Fruit fly (Drosophila melanogaster): ENCODE results near the gene Poc1.

Poc1 gene

DNA sequence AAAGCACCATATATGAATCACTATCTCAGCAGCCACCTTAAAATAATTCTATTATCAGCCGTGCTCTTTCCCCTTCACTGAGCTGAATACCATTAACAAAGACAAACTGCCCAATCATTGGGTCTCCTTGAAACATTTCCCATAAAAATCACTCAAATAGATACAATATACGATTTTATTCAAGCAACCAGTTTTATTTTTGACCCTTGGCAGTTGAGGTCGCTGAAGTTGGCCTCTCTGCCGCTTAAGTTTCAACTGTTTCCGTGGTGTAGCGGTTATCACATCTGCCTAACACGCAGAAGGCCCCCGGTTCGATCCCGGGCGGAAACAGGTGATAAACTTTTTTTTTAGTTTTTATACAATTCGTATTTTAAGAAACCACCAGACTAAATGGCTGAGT, 43.0 kb upstream of the Poc1 start:
- TF ChIP-seq Dfd (GFP tag; optimal IDR thresholded peaks at IDR 0.05), result no peak
- no peak for TF ChIP-seq usp (GFP tag; optimal IDR thresholded peaks at IDR 0.05)
- no peak for TF ChIP-seq CG9705 (GFP tag; optimal IDR thresholded peaks at IDR 0.05)
- TF ChIP-seq Hnf4 (GFP tag; optimal IDR thresholded peaks at IDR 0.05), result no peak
- TF ChIP-seq psq (GFP tag; optimal IDR thresholded peaks at IDR 0.05), result no peak
- TF ChIP-seq Sp1 (GFP tag; optimal IDR thresholded peaks at IDR 0.05), result no peak

DNA sequence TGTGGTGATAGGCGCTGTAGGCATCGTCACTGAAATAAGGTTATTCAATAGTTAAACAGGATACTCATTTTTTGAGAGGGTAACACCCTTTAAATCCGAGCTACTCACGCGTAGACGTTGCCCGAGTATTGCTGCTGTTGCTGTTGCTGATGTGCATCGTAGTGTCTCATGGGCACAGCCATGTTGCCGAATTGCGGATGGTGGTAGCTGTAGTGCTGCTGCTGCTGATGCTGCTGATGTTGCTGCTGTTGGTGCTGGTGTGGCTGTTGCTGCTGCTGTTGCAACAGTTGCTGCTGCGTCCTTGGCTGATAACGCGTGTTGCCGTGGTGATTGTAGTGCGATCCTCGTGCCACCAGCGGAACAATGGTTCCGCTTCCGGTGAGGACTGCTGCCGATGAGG, 40.4 kb upstream of the Poc1 start:
- no peak for TF ChIP-seq dl (GFP tag; optimal IDR thresholded peaks at IDR 0.05; ENCODE audit: insufficient read depth in 1 of 2, partially characterized antibody in 2 of 2)
- peak; percentile 94 for TF ChIP-seq Dfd (GFP tag; optimal IDR thresholded peaks at IDR 0.05)

DNA sequence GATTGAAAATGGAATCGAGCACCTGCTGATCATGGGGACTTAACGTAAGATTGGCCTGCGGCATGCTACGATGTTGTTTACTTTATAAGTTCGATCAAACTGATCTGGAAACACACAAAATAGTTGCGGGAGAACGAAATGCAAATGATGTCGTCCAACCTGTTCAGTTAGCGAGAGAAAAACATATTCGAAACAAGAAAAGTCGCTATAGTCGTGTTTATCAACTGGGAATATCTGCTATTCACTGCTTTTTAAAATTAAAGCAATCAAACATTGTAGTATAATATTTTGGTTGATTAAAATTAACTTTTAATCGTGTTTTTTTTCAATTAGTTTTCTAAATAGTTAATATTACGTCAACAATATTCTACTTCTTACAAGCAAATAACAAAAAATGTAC, 36.8 kb upstream of the Poc1 start, which contains the start of gene CG14105:
Gene CG14105, minus strand, starts transcription at position 101 of the 400 bp plus-strand sequence.
- TF ChIP-seq br (GFP tag; optimal IDR thresholded peaks at IDR 0.05) (no peak), brk (GFP tag; optimal IDR thresholded peaks at IDR 0.05) (no peak)

- TF ChIP-seq woc (GFP tag; optimal IDR thresholded peaks at IDR 0.05) (no peak), dl (GFP tag; optimal IDR thresholded peaks at IDR 0.05; ENCODE audit: insufficient read depth in 1 of 2, partially characterized antibody in 2 of 2) (no peak), Abd-B (GFP tag; optimal IDR thresholded peaks at IDR 0.05) (no peak), tai (GFP tag; optimal IDR thresholded peaks at IDR 0.05) (no peak), usp (GFP tag; optimal IDR thresholded peaks at IDR 0.05) (no peak), Mio (GFP tag; optimal IDR thresholded peaks at IDR 0.05) (no peak), Hr83 (GFP tag; optimal IDR thresholded peaks at IDR 0.05; ENCODE audit: poor library complexity, severe bottlenecking) (no peak), rgr (GFP tag; optimal IDR thresholded peaks at IDR 0.05) (no peak), CG9705 (GFP tag; optimal IDR thresholded peaks at IDR 0.05) (no peak), psq (GFP tag; optimal IDR thresholded peaks at IDR 0.05) (no peak), HLH106 (tag; optimal IDR thresholded peaks at IDR 0.05) (no peak), sv (GFP tag; optimal IDR thresholded peaks at IDR 0.05) (no peak), Myc (optimal IDR thresholded peaks at IDR 0.05) (no peak), br (GFP tag; optimal IDR thresholded peaks at IDR 0.05) (no peak)
Measured at dm6 chr3L:13425571-13425970, 35.8 kb upstream of the Poc1 start, which contains the start of gene CG14106. TSS of gene CG14106 (minus strand) at chr3L:13425671.

dm6 chr3L:13424068-13424467, 34.3 kb upstream of the Poc1 start, which contains the start of gene CG33263:
TSS of gene CG33263 (minus strand) at chr3L:13424168.
- TF ChIP-seq dmrt93B (GFP tag; optimal IDR thresholded peaks at IDR 0.05), result no peak
- TF ChIP-seq Hnf4 (GFP tag; optimal IDR thresholded peaks at IDR 0.05), result no peak
- TF ChIP-seq Hr78 (GFP tag; optimal IDR thresholded peaks at IDR 0.05), result no peak
- no peak for TF ChIP-seq Jra (GFP tag; optimal IDR thresholded peaks at IDR 0.05)
- TF ChIP-seq jim (GFP tag; optimal IDR thresholded peaks at IDR 0.05), result no peak
- no peak for TF ChIP-seq br (GFP tag; optimal IDR thresholded peaks at IDR 0.05)
- TF ChIP-seq HLH106 (tag; optimal IDR thresholded peaks at IDR 0.05), result no peak
- TF ChIP-seq dl (GFP tag; optimal IDR thresholded peaks at IDR 0.05; ENCODE audit: insufficient read depth in 1 of 2, partially characterized antibody in 2 of 2), result no peak
- no peak for TF ChIP-seq Rel (GFP tag; optimal IDR thresholded peaks at IDR 0.05)
- no peak for TF ChIP-seq Rel (tag; optimal IDR thresholded peaks at IDR 0.05)
- TF ChIP-seq woc (GFP tag; optimal IDR thresholded peaks at IDR 0.05), result no peak
- TF ChIP-seq Myc (optimal IDR thresholded peaks at IDR 0.05), result no peak
- no peak for TF ChIP-seq Dif (GFP tag; optimal IDR thresholded peaks at IDR 0.05; ENCODE audit: partially characterized antibody)

dm6 chr3L:13422286-13422787, 32.5 kb upstream of the Poc1 start, which contains the start of gene CG32121:
TSS of gene CG32121 (minus strand) at chr3L:13422336.
- TF ChIP-seq OdsH (GFP tag; optimal IDR thresholded peaks at IDR 0.05) (no peak), CG32264 (GFP tag; optimal IDR thresholded peaks at IDR 0.05) (no peak), CG9705 (GFP tag; optimal IDR thresholded peaks at IDR 0.05) (no peak), Sp1 (GFP tag; optimal IDR thresholded peaks at IDR 0.05) (no peak), HLH106 (tag; optimal IDR thresholded peaks at IDR 0.05) (no peak), Mio (GFP tag; optimal IDR thresholded peaks at IDR 0.05) (no peak), sage (GFP tag; optimal IDR thresholded peaks at IDR 0.05) (no peak), pan (optimal IDR thresholded peaks at IDR 0.05) (no peak), fru (GFP tag; optimal IDR thresholded peaks at IDR 0.05) (no peak), Myc (optimal IDR thresholded peaks at IDR 0.05) (no peak), ey (GFP tag; optimal IDR thresholded peaks at IDR 0.05) (no peak)

Data from whole organism, wandering third instar larva.